Worm (Caenorhabditis elegans): Measurements from ENCODE around the gene srx-20.

ce11 chrIV:6916831-6917230 is 48.9 kb downstream of the srx-20 start:
- TF ChIP-seq him-1 (tag; optimal IDR thresholded peaks at IDR 0.05): no peak
- no peak for TF ChIP-seq W03F9.2 (tag; optimal IDR thresholded peaks at IDR 0.05)

All from whole organism, L4/young adult.